Worm (Caenorhabditis elegans) whole organism, L4 larva: Measurements from ENCODE around the gene F14H12.6.
"Not testable (repeated sequence)": the region's sequence is repeated elsewhere in the genome, so short reads cannot be mapped to it uniquely, and the experiment has no call there.

Experiments
- hlh-30 ChIP-seq: sonication (generic microtip); optimal IDR thresholded peaks from 2 replicates; lab custom pipeline; 2017; ENCODE audit warnings: antibody characterized with exemption, mild to moderate bottlenecking, missing genetic modification characterization, missing compliant biosample characterization; ENCODE audit not compliant: insufficient read depth
- snpc-4 ChIP-seq: fragments of 150-350 bp; optimal IDR thresholded peaks from 2 replicates; lab custom pipeline; 2014; ENCODE audit warnings: missing biosample characterization, missing genetic modification characterization

- TF ChIP-seq snpc-4, hlh-30 (tag; lab: Kevin White, UChicago): not testable (repeated sequence)
Observed at ce11 chrX:4332305-4332704, 25.1 kb downstream of the F14H12.6 start, which contains the start of gene C24A8.6.
